Worm (Caenorhabditis elegans): ENCODE results near the gene acl-4.

The acl-4 gene

DNA sequence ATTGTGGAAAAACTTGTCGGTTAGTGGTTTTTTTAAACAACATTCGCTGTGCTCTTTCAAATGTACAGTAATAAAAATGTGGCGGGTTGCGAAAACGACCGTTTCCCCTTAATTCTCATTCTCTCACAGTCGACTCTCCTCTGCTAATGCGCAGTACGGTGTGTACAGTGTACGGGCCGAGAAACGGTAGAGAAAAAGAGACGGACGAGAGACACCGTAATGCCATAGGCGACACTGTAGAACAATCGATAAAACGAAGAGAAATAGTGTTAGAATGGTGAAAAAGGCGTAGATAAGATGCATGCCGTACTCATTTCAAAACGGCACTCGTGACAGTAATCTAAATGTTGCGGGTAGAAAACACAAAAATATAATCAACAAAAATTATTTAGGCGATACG, 20.2 kb upstream of the acl-4 start:
- no peak for TF ChIP-seq him-1 (tag; optimal IDR thresholded peaks at IDR 0.05)
- TF ChIP-seq W03F9.2 (tag; optimal IDR thresholded peaks at IDR 0.05), result no peak
- no peak for TF ChIP-seq dao-5 (tag; optimal IDR thresholded peaks at IDR 0.05)

DNA sequence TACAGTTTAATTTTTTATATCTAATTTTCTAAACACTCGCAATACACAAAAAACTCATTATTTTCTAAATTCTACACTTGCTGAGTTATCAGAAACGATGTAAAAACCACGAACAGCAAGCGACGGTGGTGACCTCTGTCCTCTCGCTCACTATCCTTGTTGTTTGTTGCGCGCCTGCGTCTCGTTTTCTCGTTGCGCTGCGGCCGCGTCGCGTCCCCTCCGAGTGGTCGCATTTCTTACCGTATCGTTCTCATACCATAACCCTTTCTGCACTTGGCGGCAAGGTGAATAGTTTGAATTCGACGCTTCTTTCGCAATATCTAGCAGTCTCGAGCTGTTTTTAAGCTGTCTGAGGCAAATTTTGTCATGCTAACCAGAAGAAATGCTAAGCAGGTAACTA, 19.2 kb upstream of the acl-4 start, which contains the start of gene lsy-2:
lsy-2 (plus strand) TSS at position 271 of the 400 bp plus-strand sequence.
- TF ChIP-seq him-1 (tag; optimal IDR thresholded peaks at IDR 0.05) (no peak), dao-5 (tag; optimal IDR thresholded peaks at IDR 0.05) (no peak), W03F9.2 (tag; optimal IDR thresholded peaks at IDR 0.05) (no peak)

DNA sequence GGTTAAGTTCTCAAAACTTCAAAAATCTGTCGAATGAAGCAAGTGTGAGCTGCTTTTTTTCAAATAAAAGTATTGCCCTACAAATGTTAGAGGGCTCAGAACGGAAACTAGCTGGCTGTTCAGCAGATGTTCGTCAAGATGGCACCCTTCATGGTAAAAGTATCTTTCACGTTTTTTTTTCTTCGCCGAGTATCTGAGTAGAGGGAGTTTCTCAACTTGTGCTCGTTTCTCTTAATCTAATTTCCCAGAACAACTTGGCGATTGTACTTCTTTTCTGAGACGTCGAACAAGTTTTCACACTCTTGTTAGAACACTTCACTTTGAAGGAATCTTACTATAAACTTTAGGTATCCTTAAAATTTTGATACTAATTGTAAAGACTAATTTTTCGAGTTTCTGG, 17.5 kb upstream of the acl-4 start:
- TF ChIP-seq W03F9.2 (tag; optimal IDR thresholded peaks at IDR 0.05), result no peak
- no peak for TF ChIP-seq dao-5 (tag; optimal IDR thresholded peaks at IDR 0.05)
- no peak for TF ChIP-seq him-1 (tag; optimal IDR thresholded peaks at IDR 0.05)

- no peak for TF ChIP-seq dao-5 (tag; optimal IDR thresholded peaks at IDR 0.05)
- no peak for TF ChIP-seq him-1 (tag; optimal IDR thresholded peaks at IDR 0.05)
- no peak for TF ChIP-seq W03F9.2 (tag; optimal IDR thresholded peaks at IDR 0.05)
Observed at ce11 chrX:2085494-2085893, 15.2 kb upstream of the acl-4 start.

- TF ChIP-seq dao-5 (tag; optimal IDR thresholded peaks at IDR 0.05) (no peak), him-1 (tag; optimal IDR thresholded peaks at IDR 0.05) (no peak), W03F9.2 (tag; optimal IDR thresholded peaks at IDR 0.05) (no peak)
Observed at ce11 chrX:2084988-2085387, 14.7 kb upstream of the acl-4 start, which contains the start of gene F49H12.2. TSS of gene F49H12.2 (plus strand) at chrX:2085288.

ce11 chrX:2084019-2084418, 13.8 kb upstream of the acl-4 start, which contains the start of gene F49H12.3:
TSS of gene F49H12.3 (plus strand) at chrX:2084375.
- TF ChIP-seq dao-5 (tag; optimal IDR thresholded peaks at IDR 0.05), result no peak
- no peak for TF ChIP-seq him-1 (tag; optimal IDR thresholded peaks at IDR 0.05)
- TF ChIP-seq W03F9.2 (tag; optimal IDR thresholded peaks at IDR 0.05), result no peak

- TF ChIP-seq W03F9.2 (tag; optimal IDR thresholded peaks at IDR 0.05) (no peak), dao-5 (tag; optimal IDR thresholded peaks at IDR 0.05) (no peak), him-1 (tag; optimal IDR thresholded peaks at IDR 0.05) (no peak)
Observed at ce11 chrX:2079536-2079935, 9.3 kb upstream of the acl-4 start, which contains the start of gene F49H12.4. TSS of gene F49H12.4 (plus strand) at chrX:2079836.

DNA sequence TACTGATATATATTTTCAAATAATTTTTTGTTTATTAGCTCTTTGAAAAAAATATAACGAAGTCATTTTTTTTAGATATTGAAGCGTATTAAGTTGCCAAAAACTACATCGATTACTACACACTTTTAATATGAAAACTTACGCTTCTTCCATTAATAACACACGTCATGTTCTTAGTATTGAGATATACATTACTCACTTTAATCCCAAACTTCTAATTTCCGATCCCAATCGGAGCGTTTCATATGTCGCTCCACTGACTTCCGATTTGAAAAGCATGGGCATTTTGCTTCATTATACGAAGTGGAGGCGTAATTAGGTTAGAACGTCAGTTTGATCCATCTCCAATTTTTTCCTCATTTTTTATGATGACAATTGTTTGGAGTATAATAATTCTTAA, 8.6 kb upstream of the acl-4 start:
- TF ChIP-seq W03F9.2 (tag; optimal IDR thresholded peaks at IDR 0.05), result no peak
- no peak for TF ChIP-seq dao-5 (tag; optimal IDR thresholded peaks at IDR 0.05)
- no peak for TF ChIP-seq him-1 (tag; optimal IDR thresholded peaks at IDR 0.05)

ce11 chrX:2075169-2075568, 4.9 kb upstream of the acl-4 start:
- TF ChIP-seq W03F9.2 (tag; optimal IDR thresholded peaks at IDR 0.05) (no peak), dao-5 (tag; optimal IDR thresholded peaks at IDR 0.05) (no peak)

- TF ChIP-seq dao-5 (tag; optimal IDR thresholded peaks at IDR 0.05) (no peak), him-1 (tag; optimal IDR thresholded peaks at IDR 0.05) (no peak), W03F9.2 (tag; optimal IDR thresholded peaks at IDR 0.05) (no peak)
Observed at ce11 chrX:2074055-2074454, 3.8 kb upstream of the acl-4 start, which contains the start of gene txdc-12.2. TSS of gene txdc-12.2 (plus strand) at chrX:2074450.

DNA sequence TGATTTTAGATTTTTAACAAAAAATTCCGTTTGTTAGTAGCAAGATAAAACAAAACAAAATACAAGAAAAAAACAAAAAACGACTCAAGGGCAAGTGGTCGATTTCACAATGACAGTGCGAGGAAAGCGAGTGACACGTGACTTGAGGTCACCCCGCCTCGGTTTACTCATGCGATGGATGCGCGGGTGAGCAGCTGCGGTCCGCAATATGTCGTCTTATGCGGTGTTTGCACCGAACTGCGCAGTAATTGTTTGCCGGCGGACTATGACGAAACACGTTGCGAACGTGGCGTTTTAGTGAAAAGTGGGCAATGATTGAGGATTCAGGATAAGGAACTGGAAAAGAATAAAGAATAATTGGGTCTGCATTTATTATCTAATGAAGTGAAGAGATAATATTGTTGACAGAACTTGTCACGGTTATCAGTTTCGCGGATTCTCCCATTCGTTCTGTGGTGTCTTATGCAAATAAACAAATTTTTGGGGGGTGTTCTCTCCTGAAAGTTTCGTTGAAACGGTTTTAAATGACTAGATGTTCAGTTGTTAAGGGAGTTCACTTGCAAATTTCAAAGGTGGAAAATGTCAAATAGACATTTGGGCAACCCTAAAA, 1.3 kb upstream of the acl-4 start:
- no peak for TF ChIP-seq dao-5 (tag; optimal IDR thresholded peaks at IDR 0.05)
- TF ChIP-seq W03F9.2 (tag; optimal IDR thresholded peaks at IDR 0.05), result no peak
- no peak for TF ChIP-seq him-1 (tag; optimal IDR thresholded peaks at IDR 0.05)

ce11 chrX:2068294-2068693, 1.9 kb downstream of the acl-4 start:
- no peak for TF ChIP-seq dao-5 (tag; optimal IDR thresholded peaks at IDR 0.05)
- no peak for TF ChIP-seq him-1 (tag; optimal IDR thresholded peaks at IDR 0.05)
- no peak for TF ChIP-seq W03F9.2 (tag; optimal IDR thresholded peaks at IDR 0.05)

- TF ChIP-seq him-1 (tag; optimal IDR thresholded peaks at IDR 0.05) (no peak), W03F9.2 (tag; optimal IDR thresholded peaks at IDR 0.05) (no peak), dao-5 (tag; optimal IDR thresholded peaks at IDR 0.05) (no peak)
Observed at ce11 chrX:2064730-2065129, 5.5 kb downstream of the acl-4 start, which contains the start of gene F49H12.7. TSS of gene F49H12.7 (plus strand) at chrX:2065030.

ce11 chrX:2051602-2052001, 18.6 kb downstream of the acl-4 start, which contains the start of gene Y102A11A.1:
TSS of gene Y102A11A.1 (plus strand) at chrX:2051824.
- TF ChIP-seq dao-5 (tag; optimal IDR thresholded peaks at IDR 0.05), result no peak
- TF ChIP-seq him-1 (tag; optimal IDR thresholded peaks at IDR 0.05), result no peak
- no peak for TF ChIP-seq W03F9.2 (tag; optimal IDR thresholded peaks at IDR 0.05)

DNA sequence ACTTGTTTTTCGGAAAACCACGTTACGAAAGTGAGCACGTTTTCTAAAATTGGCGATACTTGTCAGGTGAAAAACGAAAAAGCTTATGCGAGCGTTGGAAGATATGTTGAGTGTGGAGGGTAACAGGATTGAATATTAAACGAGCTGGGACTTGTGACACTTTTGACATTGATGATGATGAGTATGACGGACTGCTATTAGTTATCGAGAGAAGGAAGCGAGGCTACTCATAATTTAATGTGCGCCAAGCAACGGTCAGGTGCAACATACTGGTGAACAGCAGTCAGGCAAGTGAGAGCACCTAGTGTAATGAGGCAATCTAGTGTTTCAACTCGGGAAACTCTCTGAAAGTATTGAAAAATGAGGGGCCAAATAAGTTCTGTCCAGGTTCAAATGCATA, 20.0 kb downstream of the acl-4 start:
- TF ChIP-seq W03F9.2 (tag; optimal IDR thresholded peaks at IDR 0.05) (no peak), dao-5 (tag; optimal IDR thresholded peaks at IDR 0.05) (no peak), him-1 (tag; optimal IDR thresholded peaks at IDR 0.05) (no peak)
